Fruit fly (Drosophila melanogaster) whole organism, embryonic: ENCODE results near the gene CG16719.

Experiments used
- Awh ChIP-seq: fragments of 200-800 bp; sonication (Bioruptor generic); IDR thresholded peaks from 2 replicates; pipeline ENCODE4, ENCODE4 v1.3.6; 2022; ENCODE audit warnings: missing biosample characterization, missing genetic modification characterization
- Bteb2 ChIP-seq: fragments of 200-800 bp; sonication (Bioruptor generic); optimal IDR thresholded peaks from 2 replicates; lab custom pipeline; 2016; ENCODE audit warnings: missing biosample characterization, missing genetic modification characterization
- CG10267 ChIP-seq: fragments of 200-800 bp; sonication (Bioruptor generic); optimal IDR thresholded peaks from 2 replicates; lab custom pipeline; 2018; ENCODE audit warnings: missing biosample characterization, mild to moderate bottlenecking, missing genetic modification characterization, moderate library complexity
- CG10565 ChIP-seq: fragments of 200-800 bp; sonication (Bioruptor generic); optimal IDR thresholded peaks from 3 replicates; lab custom pipeline; 2016; ENCODE audit warnings: missing biosample characterization, mild to moderate bottlenecking, missing genetic modification characterization
- CG14860 ChIP-seq: fragments of 200-800 bp; sonication (Bioruptor generic); IDR thresholded peaks from 3 replicates; pipeline ENCODE4 v1.3.6; 2022; ENCODE audit warnings: missing biosample characterization, missing genetic modification characterization; ENCODE audit not compliant: partially characterized antibody
- CG15269 ChIP-seq: fragments of 200-800 bp; sonication (Bioruptor generic); optimal IDR thresholded peaks from 2 replicates; lab custom pipeline; 2018; ENCODE audit warnings: missing biosample characterization, mild to moderate bottlenecking, missing genetic modification characterization, moderate library complexity
- CG15514 ChIP-seq: fragments of 200-800 bp; sonication (Bioruptor generic); optimal IDR thresholded peaks from 3 replicates; lab custom pipeline; 2017; ENCODE audit warnings: missing biosample characterization, missing genetic modification characterization, mild to moderate bottlenecking, moderate library complexity, missing genetic modification reagents
- CG17802 ChIP-seq: fragments of 200-800 bp; sonication (Bioruptor generic); optimal IDR thresholded peaks from 2 replicates; lab custom pipeline; 2018; ENCODE audit warnings: missing biosample characterization, mild to moderate bottlenecking, missing genetic modification characterization, moderate library complexity
- CG18599 ChIP-seq: fragments of 200-800 bp; sonication (Bioruptor generic); optimal IDR thresholded peaks from 3 replicates; lab custom pipeline; 2017; ENCODE audit warnings: missing biosample characterization, missing genetic modification characterization, mild to moderate bottlenecking, moderate library complexity, missing genetic modification reagents
- CG30403 ChIP-seq: fragments of 200-800 bp; sonication (Bioruptor generic); optimal IDR thresholded peaks from 3 replicates; lab custom pipeline; 2016; ENCODE audit warnings: missing biosample characterization, missing genetic modification characterization
- CG30431 ChIP-seq: fragments of 200-800 bp; sonication (Bioruptor generic); optimal IDR thresholded peaks from 2 replicates; lab custom pipeline; 2017; ENCODE audit warnings: missing biosample characterization, missing genetic modification characterization
- CG31365 ChIP-seq: fragments of 200-800 bp; sonication (Bioruptor generic); optimal IDR thresholded peaks from 2 replicates; lab custom pipeline; 2018; ENCODE audit warnings: missing biosample characterization, mild to moderate bottlenecking, missing genetic modification characterization
- CG33213 ChIP-seq: fragments of 200-800 bp; sonication (Bioruptor generic); optimal IDR thresholded peaks from 3 replicates; lab custom pipeline; 2016; ENCODE audit warnings: missing biosample characterization, missing genetic modification characterization
- CG34224 ChIP-seq: fragments of 200-800 bp; sonication (Bioruptor generic); IDR thresholded peaks from 3 replicates; pipeline ENCODE4 v1.3.6; 2022; ENCODE audit warnings: missing biosample characterization, missing genetic modification characterization; ENCODE audit not compliant: partially characterized antibody
- CG34376 ChIP-seq: fragments of 200-800 bp; sonication (Bioruptor generic); optimal IDR thresholded peaks from 2 replicates; lab custom pipeline; 2018; ENCODE audit warnings: missing biosample characterization, mild to moderate bottlenecking, missing genetic modification characterization
- CG43689 ChIP-seq: fragments of 200-800 bp; sonication (Bioruptor generic); IDR thresholded peaks from 2 replicates; pipeline ENCODE4 v1.3.6; 2022; ENCODE audit warnings: missing biosample characterization, missing genetic modification characterization
- CG8089 ChIP-seq: fragments of 200-800 bp; sonication (Bioruptor generic); optimal IDR thresholded peaks from 3 replicates; lab custom pipeline; 2016; ENCODE audit warnings: missing biosample characterization, missing genetic modification characterization
- CG8281 ChIP-seq: fragments of 200-800 bp; sonication (Bioruptor generic); optimal IDR thresholded peaks from 2 replicates; lab custom pipeline; 2018; ENCODE audit warnings: missing biosample characterization, mild to moderate bottlenecking, missing genetic modification characterization, moderate library complexity
- CG8478 ChIP-seq: fragments of >200 bp; optimal IDR thresholded peaks from 2 replicates; lab custom pipeline; 2018
- CG9932 ChIP-seq: fragments of 200-800 bp; sonication (Bioruptor generic); IDR thresholded peaks from 2 replicates; pipeline ENCODE4 v1.3.6; 2022; ENCODE audit warnings: missing biosample characterization, missing genetic modification characterization
- D ChIP-seq, 2 experiments: fragments of 200-800 bp in 1 of 2; fragments of >200 bp in 1 of 2; sonication (Bioruptor generic) in 1 of 2; optimal IDR thresholded peaks; 2 replicates in 1 of 2; 3 replicates in 1 of 2; lab custom pipeline; 2017; ENCODE audit warnings: mild to moderate bottlenecking in 1 of 2, missing biosample characterization in 1 of 2, missing genetic modification characterization in 1 of 2, missing genetic modification reagents in 1 of 2
- E2f1 ChIP-seq: fragments of 200-800 bp; sonication (Bioruptor generic); IDR thresholded peaks from 2 replicates; pipeline ENCODE4 v1.3.6; 2022; ENCODE audit warnings: missing biosample characterization, missing genetic modification characterization
- ERR ChIP-seq: fragments of 200-800 bp; sonication (Bioruptor generic); optimal IDR thresholded peaks from 2 replicates; lab custom pipeline; 2016; ENCODE audit warnings: missing biosample characterization, missing genetic modification characterization
- Ets97D ChIP-seq: fragments of 200-800 bp; sonication (Bioruptor generic); optimal IDR thresholded peaks from 3 replicates; lab custom pipeline; 2016; ENCODE audit warnings: missing biosample characterization, missing genetic modification characterization
- Hand ChIP-seq: fragments of 200-800 bp; sonication (Bioruptor generic); optimal IDR thresholded peaks from 2 replicates; lab custom pipeline; 2017; ENCODE audit warnings: mild to moderate bottlenecking, missing biosample characterization, missing genetic modification reagents, missing genetic modification characterization
- HmgD ChIP-seq: fragments of 200-800 bp; sonication (Bioruptor generic); optimal IDR thresholded peaks from 3 replicates; lab custom pipeline; 2016; ENCODE audit warnings: missing biosample characterization, missing genetic modification characterization
- Hmx ChIP-seq: fragments of 200-800 bp; sonication (Bioruptor generic); optimal IDR thresholded peaks from 2 replicates; lab custom pipeline; 2016; ENCODE audit warnings: missing biosample characterization, missing genetic modification characterization
- Mes4 ChIP-seq: fragments of 200-800 bp; sonication (Bioruptor generic); optimal IDR thresholded peaks from 2 replicates; lab custom pipeline; 2016; ENCODE audit warnings: missing biosample characterization, missing genetic modification characterization
- NC2α ChIP-seq: fragments of 200-800 bp; sonication (Bioruptor generic); optimal IDR thresholded peaks from 2 replicates; lab custom pipeline; 2016; ENCODE audit warnings: missing biosample characterization, missing genetic modification characterization
- Ptx1 ChIP-seq: fragments of 200-800 bp; sonication (Bioruptor generic); IDR thresholded peaks from 2 replicates; pipeline ENCODE4 v1.3.6; 2022; ENCODE audit warnings: missing biosample characterization, missing genetic modification characterization
- Six4 ChIP-seq: fragments of 200-800 bp; sonication (Bioruptor generic); optimal IDR thresholded peaks from 2 replicates; lab custom pipeline; 2016; ENCODE audit warnings: missing biosample characterization, missing genetic modification characterization
- Taf1 ChIP-seq: fragments of 200-800 bp; sonication (Bioruptor generic); IDR thresholded peaks from 2 replicates; pipeline ENCODE4 v1.3.6; 2022; ENCODE audit warnings: missing biosample characterization, missing genetic modification characterization
- Vsx1 ChIP-seq: fragments of 200-800 bp; sonication (Bioruptor generic); optimal IDR thresholded peaks from 2 replicates; lab custom pipeline; 2017; ENCODE audit warnings: missing biosample characterization, mild to moderate bottlenecking, missing genetic modification characterization, missing genetic modification reagents
- Xrp1 ChIP-seq: fragments of 200-800 bp; sonication (Bioruptor generic); IDR thresholded peaks from 2 replicates; pipeline ENCODE4 v1.3.6; 2022; ENCODE audit warnings: missing biosample characterization, missing genetic modification characterization
- al ChIP-seq: fragments of 200-800 bp; sonication (Bioruptor generic); IDR thresholded peaks from 2 replicates; pipeline ENCODE4 v1.3.6; 2022; ENCODE audit warnings: missing biosample characterization, missing genetic modification characterization
- amos ChIP-seq: fragments of 200-800 bp; sonication (Bioruptor generic); IDR thresholded peaks from 2 replicates; pipeline ENCODE4 v1.3.6; 2022; ENCODE audit warnings: missing biosample characterization, missing genetic modification characterization; ENCODE audit not compliant: partially characterized antibody
- fu2 ChIP-seq: fragments of 200-800 bp; sonication (Bioruptor generic); optimal IDR thresholded peaks from 2 replicates; lab custom pipeline; 2016; ENCODE audit warnings: missing biosample characterization, missing genetic modification characterization
- hb ChIP-seq: fragments of 200-800 bp; sonication (Bioruptor generic); IDR thresholded peaks from 3 replicates; pipeline ENCODE4 v1.3.6; 2022; ENCODE audit warnings: missing biosample characterization, missing genetic modification characterization; ENCODE audit not compliant: partially characterized antibody
- hth ChIP-seq: fragments of >200 bp; optimal IDR thresholded peaks from 2 replicates; lab custom pipeline; 2017; ENCODE audit warnings: inconsistent platforms
- onecut ChIP-seq: fragments of 200-800 bp; sonication (Bioruptor generic); IDR thresholded peaks from 2 replicates; pipeline ENCODE4 v1.3.6; 2022; ENCODE audit warnings: missing biosample characterization, missing genetic modification characterization
- org-1 ChIP-seq: fragments of 200-800 bp; sonication (Bioruptor generic); optimal IDR thresholded peaks from 2 replicates; lab custom pipeline; 2017; ENCODE audit warnings: missing biosample characterization, missing genetic modification characterization
- otp ChIP-seq: fragments of 200-800 bp; sonication (Bioruptor generic); IDR thresholded peaks from 3 replicates; pipeline ENCODE4, ENCODE4 v1.3.6; 2022; ENCODE audit warnings: missing biosample characterization, missing genetic modification characterization
- peb ChIP-seq: fragments of 200-800 bp; sonication (Bioruptor generic); IDR thresholded peaks from 2 replicates; pipeline ENCODE4 v1.3.6; 2022; ENCODE audit warnings: missing biosample characterization, missing genetic modification characterization
- phol ChIP-seq: fragments of 200-800 bp; sonication (Bioruptor generic); optimal IDR thresholded peaks from 3 replicates; lab custom pipeline; 2018; ENCODE audit warnings: missing biosample characterization, mild to moderate bottlenecking, missing genetic modification characterization, moderate library complexity
- pita ChIP-seq: fragments of 200-800 bp; sonication (Bioruptor generic); optimal IDR thresholded peaks from 2 replicates; lab custom pipeline; 2017; ENCODE audit warnings: missing biosample characterization, mild to moderate bottlenecking, missing genetic modification characterization
- pum ChIP-seq: fragments of 200-800 bp; sonication (Bioruptor generic); optimal IDR thresholded peaks from 2 replicates; lab custom pipeline; 2016; ENCODE audit warnings: missing biosample characterization, missing genetic modification characterization
- sc ChIP-seq, 3 experiments: fragments of >200 bp in 2 of 3; fragments of 200-800 bp in 1 of 3; sonication (Bioruptor generic) in 1 of 3; optimal IDR thresholded peaks; 2 replicates in 2 of 3; 3 replicates in 1 of 3; lab custom pipeline; 2017; ENCODE audit warnings: mild to moderate bottlenecking in 1 of 3, missing biosample characterization in 1 of 3, missing genetic modification characterization in 1 of 3, missing genetic modification reagents in 1 of 3
- sens ChIP-seq: fragments of 200-800 bp; sonication (Bioruptor generic); peaks from one replicate; lab custom pipeline; 2016; ENCODE audit warnings: missing biosample characterization, missing genetic modification characterization
- seq ChIP-seq: fragments of 200-800 bp; sonication (Bioruptor generic); IDR thresholded peaks from 2 replicates; pipeline ENCODE4 v1.3.6; 2022; ENCODE audit warnings: missing biosample characterization, missing genetic modification characterization
- tin ChIP-seq: fragments of 200-800 bp; sonication (Bioruptor generic); optimal IDR thresholded peaks from 3 replicates; lab custom pipeline; 2016; ENCODE audit warnings: missing biosample characterization, missing genetic modification characterization
- tna ChIP-seq: fragments of 200-800 bp; sonication (Bioruptor generic); IDR thresholded peaks from 2 replicates; pipeline ENCODE4 v1.3.6; 2022; ENCODE audit warnings: missing biosample characterization, missing genetic modification characterization; ENCODE audit not compliant: partially characterized antibody

The CG16719 gene

dm6 chr3L:9698193-9698642, 13.2 kb downstream of the CG16719 start, which contains the start of gene Ubc4 (continued):
- TF ChIP-seq pum (GFP tag; lab: Kevin White, UChicago), result no peak
- no peak for TF ChIP-seq CG30403
- TF ChIP-seq HmgD (GFP tag; lab: Kevin White, UChicago), result no peak
- no peak for TF ChIP-seq al (GFP tag; lab: Robert Waterston, UW)
- TF ChIP-seq NC2α (GFP tag; lab: Kevin White, UChicago), result no peak
- no peak for TF ChIP-seq D (optimal IDR thresholded peaks at IDR 0.05; lab: Kevin White, UChicago)
- no peak for TF ChIP-seq D (GFP tag; optimal IDR thresholded peaks at IDR 0.05; lab: Kevin White, UChicago)
- TF ChIP-seq sc (optimal IDR thresholded peaks at IDR 0.05; lab: Kevin White, UChicago), result no peak
- no peak for TF ChIP-seq sc (GFP tag; optimal IDR thresholded peaks at IDR 0.05; lab: Kevin White, UChicago)
- TF ChIP-seq pita, result no peak
- TF ChIP-seq tna, result peak; percentile 71
- no peak for TF ChIP-seq Awh (GFP tag; lab: Robert Waterston, UW)
- no peak for TF ChIP-seq CG15269
- no peak for TF ChIP-seq phol (tag; lab: Kevin White, UChicago)
- no peak for TF ChIP-seq Mes4 (GFP tag; lab: Kevin White, UChicago)
- no peak for TF ChIP-seq CG43689 (GFP tag; lab: Robert Waterston, UW)
- TF ChIP-seq CG15514, result peak; percentile 53
- no peak for TF ChIP-seq CG8281 (tag; lab: Kevin White, UChicago)
- TF ChIP-seq CG10267 (tag; lab: Kevin White, UChicago), result no peak
- TF ChIP-seq tin, result no peak
- no peak for TF ChIP-seq CG10565 (GFP tag; lab: Kevin White, UChicago)
- no peak for TF ChIP-seq fu2
- peak; percentile 48; the same call in 1 of the 2 replicates for TF ChIP-seq CG9932 (GFP tag; lab: Robert Waterston, UW)
- no peak for TF ChIP-seq peb (GFP tag; lab: Robert Waterston, UW)
- TF ChIP-seq Xrp1, result no peak
- TF ChIP-seq CG34376 (GFP tag; lab: Kevin White, UChicago), result peak; percentile 3
- TF ChIP-seq Ets97D (GFP tag; lab: Kevin White, UChicago), result peak; percentile 54
- no peak for TF ChIP-seq hth (lab: Kevin White, UChicago)
- no peak for TF ChIP-seq Hand (GFP tag; lab: Kevin White, UChicago)
- no peak for TF ChIP-seq CG8478 (lab: Kevin White, UChicago)
- TF ChIP-seq otp (GFP tag; lab: Robert Waterston, UW), result no peak
- no peak for TF ChIP-seq org-1 (GFP tag; lab: Kevin White, UChicago)
- no peak for TF ChIP-seq CG17802 (tag; lab: Kevin White, UChicago)
- TF ChIP-seq Taf1 (GFP tag; lab: Robert Waterston, UW), result no peak
- no peak for TF ChIP-seq onecut (GFP tag; lab: Robert Waterston, UW)
- TF ChIP-seq seq, result no peak
- TF ChIP-seq Ptx1 (GFP tag; lab: Robert Waterston, UW), result no peak
- peak; percentile 70 for TF ChIP-seq CG14860 (GFP tag; lab: Robert Waterston, UW)
- peak; percentile 44; the same call in 1 of the 2 replicates for TF ChIP-seq E2f1 (GFP tag; lab: Robert Waterston, UW)
- TF ChIP-seq Hmx, result no peak
- TF ChIP-seq ERR (GFP tag; lab: Kevin White, UChicago), result peak; percentile 8
- TF ChIP-seq Vsx1, result no peak
- TF ChIP-seq CG34224 (GFP tag; lab: Robert Waterston, UW), result peak; percentile 87
- TF ChIP-seq Six4 (GFP tag; lab: Kevin White, UChicago), result no peak
- no peak for TF ChIP-seq CG18599 (GFP tag; lab: Kevin White, UChicago)
- peak; percentile 4 for TF ChIP-seq CG33213 (GFP tag; lab: Kevin White, UChicago)
- TF ChIP-seq CG31365, result no peak
- TF ChIP-seq CG30431, result no peak
- peak; percentile 91; the same call in 1 of the 2 replicates for TF ChIP-seq amos (GFP tag; lab: Robert Waterston, UW)
- peak; percentile 53 for TF ChIP-seq sens (GFP tag; lab: Kevin White, UChicago)
- no peak for TF ChIP-seq CG8089 (GFP tag; lab: Kevin White, UChicago)
- TF ChIP-seq hb (GFP tag; lab: Robert Waterston, UW), result peak; percentile 76
- TF ChIP-seq Bteb2, result no peak
